Fruit fly (Drosophila melanogaster) whole organism, wandering third instar larva: Measurements from ENCODE around the gene pasi2.

Experiments used
- Abd-B ChIP-seq: fragments of >200 bp; optimal IDR thresholded peaks from 2 replicates; lab custom pipeline; 2017; ENCODE audit warnings: missing biosample characterization, missing genetic modification characterization
- Dif ChIP-seq: fragments of 200-275, 200-300 bp; sonication (Bioruptor generic); optimal IDR thresholded peaks from 2 replicates; lab custom pipeline; 2018; ENCODE audit warnings: missing biosample characterization, missing genetic modification characterization; ENCODE audit not compliant: partially characterized antibody
- GATAd ChIP-seq: sonication (Bioruptor generic); optimal IDR thresholded peaks from 2 replicates; lab custom pipeline; 2016; ENCODE audit warnings: missing biosample characterization, missing genetic modification characterization
- HLH106 ChIP-seq: fragments of 200-800 bp; optimal IDR thresholded peaks from 3 replicates; lab custom pipeline; 2019; ENCODE audit warnings: missing biosample characterization, mild to moderate bottlenecking, missing genetic modification characterization, moderate library complexity
- Hr78 ChIP-seq: fragments of >200 bp; optimal IDR thresholded peaks from 2 replicates; lab custom pipeline; 2017; ENCODE audit warnings: missing biosample characterization, missing genetic modification characterization
- Jra ChIP-seq: sonication (Bioruptor generic); optimal IDR thresholded peaks from 2 replicates; lab custom pipeline; 2016; ENCODE audit warnings: missing biosample characterization, missing genetic modification characterization
- Myc ChIP-seq: fragments of >200 bp; optimal IDR thresholded peaks from 2 replicates; lab custom pipeline; 2017
- Rel ChIP-seq, 2 experiments: fragments of 200-800 bp; sonication (Bioruptor generic) in 1 of 2; optimal IDR thresholded peaks; 2 replicates in 1 of 2; 3 replicates in 1 of 2; lab custom pipeline; 2016 to 2019; ENCODE audit warnings: mild to moderate bottlenecking in 2 of 2, missing biosample characterization in 2 of 2, missing genetic modification characterization in 2 of 2, moderate library complexity in 1 of 2
- Sp1 ChIP-seq: fragments of 200-800 bp; sonication (Bioruptor generic); optimal IDR thresholded peaks from 3 replicates; lab custom pipeline; 2019; ENCODE audit warnings: missing biosample characterization, mild to moderate bottlenecking, missing genetic modification characterization, moderate library complexity
- br ChIP-seq: fragments of 200-800 bp; sonication (Bioruptor generic); optimal IDR thresholded peaks from 2 replicates; lab custom pipeline; 2016; ENCODE audit warnings: missing biosample characterization, missing genetic modification characterization
- brk ChIP-seq: fragments of 200-800 bp; sonication (Bioruptor generic); optimal IDR thresholded peaks from 2 replicates; lab custom pipeline; 2016; ENCODE audit warnings: missing biosample characterization, mild to moderate bottlenecking, missing genetic modification characterization
- dl ChIP-seq, 2 experiments: fragments of 175-275, 200-275 bp in 1 of 2; fragments of 200-275 bp in 1 of 2; sonication (Bioruptor generic); optimal IDR thresholded peaks; lab custom pipeline; 2018; ENCODE audit warnings: mild to moderate bottlenecking in 2 of 2, missing biosample characterization in 2 of 2, missing genetic modification characterization in 2 of 2, moderate library complexity in 2 of 2; ENCODE audit not compliant: partially characterized antibody in 2 of 2, insufficient read depth in 1 of 2
- dmrt93B ChIP-seq: fragments of 200-800 bp; sonication (Bioruptor generic); optimal IDR thresholded peaks from 2 replicates; lab custom pipeline; 2018; ENCODE audit warnings: missing biosample characterization, mild to moderate bottlenecking, missing genetic modification characterization
- dsf ChIP-seq: sonication (Bioruptor generic); optimal IDR thresholded peaks from 2 replicates; lab custom pipeline; 2016; ENCODE audit warnings: missing biosample characterization, missing genetic modification characterization, borderline replicate concordance
- ey ChIP-seq: fragments of 200-800 bp; sonication (Bioruptor generic); optimal IDR thresholded peaks from 2 replicates; lab custom pipeline; 2016; ENCODE audit warnings: missing biosample characterization, missing genetic modification characterization
- fru ChIP-seq: fragments of 200-800 bp; sonication (Bioruptor generic); optimal IDR thresholded peaks from 3 replicates; lab custom pipeline; 2016; ENCODE audit warnings: missing biosample characterization, mild to moderate bottlenecking, missing genetic modification characterization
- h ChIP-seq: fragments of 200-800 bp; sonication (Bioruptor generic); optimal IDR thresholded peaks from 3 replicates; lab custom pipeline; 2016; ENCODE audit warnings: missing biosample characterization, mild to moderate bottlenecking, missing genetic modification characterization
- jim ChIP-seq: fragments of 175-275, 200-325 bp; sonication (Bioruptor generic); optimal IDR thresholded peaks from 2 replicates; lab custom pipeline; 2016; ENCODE audit warnings: missing biosample characterization, mild to moderate bottlenecking, missing genetic modification characterization
- psq ChIP-seq: fragments of 200-800 bp; sonication (Bioruptor generic); optimal IDR thresholded peaks from 3 replicates; lab custom pipeline; 2017; ENCODE audit warnings: missing biosample characterization, mild to moderate bottlenecking, missing genetic modification characterization, moderate library complexity
- rgr ChIP-seq: fragments of 200-800 bp; sonication (Bioruptor generic); optimal IDR thresholded peaks from 3 replicates; lab custom pipeline; 2016; ENCODE audit warnings: missing biosample characterization, mild to moderate bottlenecking, missing genetic modification characterization
- sage ChIP-seq: fragments of 200-800 bp; sonication (Bioruptor generic); optimal IDR thresholded peaks from 2 replicates; lab custom pipeline; 2016; ENCODE audit warnings: missing biosample characterization, mild to moderate bottlenecking, missing genetic modification characterization
- sv ChIP-seq: fragments of 200-800 bp; sonication (Bioruptor generic); optimal IDR thresholded peaks from 3 replicates; lab custom pipeline; 2016; ENCODE audit warnings: missing biosample characterization, missing genetic modification characterization
- tai ChIP-seq: sonication (Bioruptor generic); optimal IDR thresholded peaks from 2 replicates; lab custom pipeline; 2016; ENCODE audit warnings: missing biosample characterization, missing genetic modification characterization
- usp ChIP-seq: fragments of >200 bp; optimal IDR thresholded peaks from 2 replicates; lab custom pipeline; 2017; ENCODE audit warnings: missing biosample characterization, missing genetic modification characterization
- woc ChIP-seq: sonication (Bioruptor generic); optimal IDR thresholded peaks from 2 replicates; lab custom pipeline; 2016; ENCODE audit warnings: missing biosample characterization, mild to moderate bottlenecking, missing genetic modification characterization

Gene pasi2

dm6 chr3R:9321470-9321869, 13.5 kb upstream of the pasi2 start, which contains the start of gene HP1e:
Gene HP1e (plus strand): TSS chr3R:9321770.
- TF ChIP-seq br (GFP tag; lab: Kevin White, UChicago) (no peak), dl (GFP tag; optimal IDR thresholded peaks at IDR 0.05; lab: Kevin White, UChicago; ENCODE audit: insufficient read depth in 1 of 2, partially characterized antibody in 2 of 2) (no peak), GATAd (GFP tag; lab: Kevin White, UChicago) (no peak), Myc (lab: Kevin White, UChicago) (no peak), Jra (GFP tag; lab: Kevin White, UChicago) (no peak), dsf (GFP tag; lab: Kevin White, UChicago) (no peak), HLH106 (tag; lab: Kevin White, UChicago) (no peak), brk (GFP tag; lab: Kevin White, UChicago) (no peak), jim (GFP tag; lab: Kevin White, UChicago) (no peak), woc (GFP tag; lab: Kevin White, UChicago) (no peak), Abd-B (GFP tag; lab: Kevin White, UChicago) (no peak), ey (GFP tag; lab: Kevin White, UChicago) (no peak), Hr78 (GFP tag; lab: Kevin White, UChicago) (no peak), Dif (GFP tag; lab: Kevin White, UChicago) (no peak), h (GFP tag; lab: Kevin White, UChicago) (no peak)

dm6 chr3R:9328411-9328810, 6.6 kb upstream of the pasi2 start, which contains the start of gene CG8861:
Gene CG8861 (minus strand): TSS chr3R:9328511.
- TF ChIP-seq usp (GFP tag; lab: Kevin White, UChicago) (no peak), dmrt93B (GFP tag; lab: Kevin White, UChicago) (no peak), sv (GFP tag; lab: Kevin White, UChicago) (no peak), brk (GFP tag; lab: Kevin White, UChicago) (no peak), fru (no peak), Dif (GFP tag; lab: Kevin White, UChicago) (no peak)

- peak; percentile 25 for TF ChIP-seq tai (GFP tag; lab: Kevin White, UChicago)
- peak; percentile 91 for TF ChIP-seq Myc (lab: Kevin White, UChicago)
- TF ChIP-seq brk (GFP tag; lab: Kevin White, UChicago): no peak
- no peak for TF ChIP-seq dsf (GFP tag; lab: Kevin White, UChicago)
- TF ChIP-seq GATAd (GFP tag; lab: Kevin White, UChicago): no peak
- no peak for TF ChIP-seq HLH106 (tag; lab: Kevin White, UChicago)
- no peak for TF ChIP-seq jim (GFP tag; lab: Kevin White, UChicago)
These were observed 6.2 kb upstream of the pasi2 start for dm6 chr3R:9328812-9329211.

- TF ChIP-seq brk (GFP tag; lab: Kevin White, UChicago): no peak
- no peak for TF ChIP-seq woc (GFP tag; lab: Kevin White, UChicago)
- no peak for TF ChIP-seq Sp1 (GFP tag; lab: Kevin White, UChicago)
- TF ChIP-seq Abd-B (GFP tag; lab: Kevin White, UChicago): no peak
- no peak for TF ChIP-seq sage (GFP tag; lab: Kevin White, UChicago)
- no peak for TF ChIP-seq psq (GFP tag; lab: Kevin White, UChicago)
- TF ChIP-seq rgr (GFP tag; lab: Kevin White, UChicago): no peak
- no peak for TF ChIP-seq dsf (GFP tag; lab: Kevin White, UChicago)
These were observed 4.7 kb upstream of the pasi2 start, which contains the start of gene CG12951 for dm6 chr3R:9330231-9330630. Gene CG12951 (minus strand): TSS chr3R:9330331.

dm6 chr3R:9331861-9332260, 3.1 kb upstream of the pasi2 start, which contains the start of gene CG16749:
Gene CG16749 (minus strand): TSS chr3R:9331885.
- TF ChIP-seq ey (GFP tag; lab: Kevin White, UChicago): no peak

- TF ChIP-seq Rel (GFP tag; optimal IDR thresholded peaks at IDR 0.05; lab: Kevin White, UChicago): no peak
- peak; percentile 94 for TF ChIP-seq Rel (tag; optimal IDR thresholded peaks at IDR 0.05; lab: Kevin White, UChicago)
- TF ChIP-seq h (GFP tag; lab: Kevin White, UChicago): no peak
These were observed 2.7 kb downstream of the pasi2 start for dm6 chr3R:9337402-9338254.
